Worm (Caenorhabditis elegans): ENCODE measurements around the gene T15B7.1.

The T15B7.1 gene

ce11 chrV:6888828-6889227 is 46.3 kb downstream of the T15B7.1 start (continued):
- TF ChIP-seq ztf-11 (tag; optimal IDR thresholded peaks at IDR 0.05): no peak
- TF ChIP-seq egl-43 (GFP tag; IDR thresholded peaks at IDR 0.05): peak; percentile 93
- TF ChIP-seq lin-13 (GFP tag; optimal IDR thresholded peaks at IDR 0.05): no peak
- TF ChIP-seq ceh-44 (GFP tag; IDR thresholded peaks at IDR 0.05): peak; percentile 16; the same call in 1 of the 2 replicates
- peak in 1 of 2 experiments; percentile 53 for TF ChIP-seq hif-1 (tag; optimal IDR thresholded peaks at IDR 0.05)
- peak; percentile 72 for TF ChIP-seq dmd-9 (GFP tag; IDR thresholded peaks at IDR 0.05)
- peak; percentile 76 for TF ChIP-seq spr-1 (tag; optimal IDR thresholded peaks at IDR 0.05)
- no peak for TF ChIP-seq cey-2 (tag; optimal IDR thresholded peaks at IDR 0.05; ENCODE audit: borderline replicate concordance, insufficient read depth)
- peak; percentile 80 for TF ChIP-seq nhr-102 (tag; optimal IDR thresholded peaks at IDR 0.05)
- peak; percentile 57 for TF ChIP-seq lir-3 (tag; optimal IDR thresholded peaks at IDR 0.05)
- TF ChIP-seq nhr-11 (tag; optimal IDR thresholded peaks at IDR 0.05): no peak
- TF ChIP-seq mxl-2 (GFP tag; conservative IDR thresholded peaks at IDR 0.05): peak; percentile 49; the same call in 1 of the 2 replicates

- no peak for TF ChIP-seq attf-4 (tag; optimal IDR thresholded peaks at IDR 0.05)
- TF ChIP-seq aly-2 (tag; optimal IDR thresholded peaks at IDR 0.05): no peak
- no peak for TF ChIP-seq ceh-32 (tag; optimal IDR thresholded peaks at IDR 0.05; ENCODE audit: poor library complexity)
- TF ChIP-seq nhr-237 (tag; optimal IDR thresholded peaks at IDR 0.05): no peak
- TF ChIP-seq ztf-7 (tag; optimal IDR thresholded peaks at IDR 0.05): no peak
- no peak for TF ChIP-seq nhr-6 (tag; optimal IDR thresholded peaks at IDR 0.05)
- no peak for TF ChIP-seq Y105C5A.15 (GFP tag; IDR thresholded peaks at IDR 0.05)
- TF ChIP-seq ctbp-1 (GFP tag; IDR thresholded peaks at IDR 0.05): 0 out of 2 replicates have a peak, but pooled peaks have one; percentile 30
- peak; percentile 14; the same call in 1 of the 2 replicates for TF ChIP-seq set-16 (GFP tag; IDR thresholded peaks at IDR 0.05)
- no peak for TF ChIP-seq daf-8 (GFP tag; IDR thresholded peaks at IDR 0.05)
- no peak for TF ChIP-seq lin-39 (tag; optimal IDR thresholded peaks at IDR 0.05)
- peak; percentile 22 for TF ChIP-seq mes-2 (tag; optimal IDR thresholded peaks at IDR 0.05; ENCODE audit: poor library complexity, severe bottlenecking)
- no peak for TF ChIP-seq T20F7.1 (GFP tag; optimal IDR thresholded peaks at IDR 0.05)
- TF ChIP-seq nhr-11 (tag; optimal IDR thresholded peaks at IDR 0.05): peak; percentile 33
- no peak for TF ChIP-seq D1046.2 (GFP tag; IDR thresholded peaks at IDR 0.05)
- peak; percentile 15 for TF ChIP-seq rbr-2 (tag; optimal IDR thresholded peaks at IDR 0.05)
- TF ChIP-seq pqm-1 (tag; optimal IDR thresholded peaks at IDR 0.05): no peak
- TF ChIP-seq ceh-62 (tag; optimal IDR thresholded peaks at IDR 0.05): no peak
- 0 out of 2 replicates have a peak, but pooled peaks have one; percentile 21 for TF ChIP-seq pha-4 (GFP tag; IDR thresholded peaks at IDR 0.05)
- TF ChIP-seq pha-4 (tag; optimal IDR thresholded peaks at IDR 0.05): no peak
- no peak for TF ChIP-seq php-3 (GFP tag; IDR thresholded peaks at IDR 0.05)
- TF ChIP-seq ceh-20 (GFP tag; IDR thresholded peaks at IDR 0.05): 0 out of 2 replicates have a peak, but pooled peaks have one; percentile 21
- TF ChIP-seq duxl-1 (tag; optimal IDR thresholded peaks at IDR 0.05; ENCODE audit: poor library complexity): no peak
- no peak for TF ChIP-seq nhr-41 (GFP tag; IDR thresholded peaks at IDR 0.05)
- TF ChIP-seq zfp-2 (tag; optimal IDR thresholded peaks at IDR 0.05): no peak
- no peak for TF ChIP-seq lin-29 (GFP tag; IDR thresholded peaks at IDR 0.05)
- TF ChIP-seq dmd-9 (GFP tag; IDR thresholded peaks at IDR 0.05): no peak
- no peak for TF ChIP-seq T26A8.4 (GFP tag; IDR thresholded peaks at IDR 0.05)
- TF ChIP-seq daf-12 (tag; optimal IDR thresholded peaks at IDR 0.05): no peak
- TF ChIP-seq mdl-1 (tag; optimal IDR thresholded peaks at IDR 0.05): no peak
- no peak for TF ChIP-seq hmg-1.1 (GFP tag; IDR thresholded peaks at IDR 0.05)
- no peak for TF ChIP-seq nhr-42 (GFP tag; IDR thresholded peaks at IDR 0.05)
- no peak for TF ChIP-seq tra-1 (GFP tag; IDR thresholded peaks at IDR 0.05)
- no peak for TF ChIP-seq nhr-77 (tag; optimal IDR thresholded peaks at IDR 0.05)
Measured at ce11 chrV:6893681-6894080, 51.1 kb downstream of the T15B7.1 start.
